Fruit fly (Drosophila melanogaster) whole organism, embryonic: ENCODE measurements around the gene MtnE.

Experiments
- B-H2 ChIP-seq: fragments of 200-800 bp; sonication (Bioruptor generic); optimal IDR thresholded peaks from 2 replicates; lab custom pipeline; 2018; ENCODE audit warnings: missing biosample characterization, mild to moderate bottlenecking, missing genetic modification characterization
- Bdp1 ChIP-seq: fragments of 200-800 bp; sonication (Bioruptor generic); optimal IDR thresholded peaks from 3 replicates; lab custom pipeline; 2016; ENCODE audit warnings: missing biosample characterization, missing genetic modification characterization
- Bgb ChIP-seq: fragments of 200-800 bp; sonication (Bioruptor generic); IDR thresholded peaks from 2 replicates; pipeline ENCODE4 v1.3.6; 2022; ENCODE audit warnings: missing biosample characterization, missing genetic modification characterization; ENCODE audit not compliant: partially characterized antibody
- CG11247 ChIP-seq: fragments of 200-800 bp; sonication (Bioruptor generic); IDR thresholded peaks from 2 replicates; pipeline ENCODE4 v1.3.6; 2022; ENCODE audit warnings: missing biosample characterization, missing genetic modification characterization
- CG13624 ChIP-seq: fragments of 200-800 bp; sonication (Bioruptor generic); optimal IDR thresholded peaks from 2 replicates; lab custom pipeline; 2016; ENCODE audit warnings: missing biosample characterization, missing genetic modification characterization
- CG16863 ChIP-seq: fragments of 200-800 bp; sonication (Bioruptor generic); optimal IDR thresholded peaks from 3 replicates; lab custom pipeline; 2016; ENCODE audit warnings: missing biosample characterization, missing genetic modification characterization
- CG17568 ChIP-seq: fragments of 200-800 bp; sonication (Bioruptor generic); optimal IDR thresholded peaks from 2 replicates; lab custom pipeline; 2018; ENCODE audit warnings: missing biosample characterization, mild to moderate bottlenecking, missing genetic modification characterization, moderate library complexity
- CG2199 ChIP-seq: fragments of 200-800 bp; sonication (Bioruptor generic); IDR thresholded peaks from 3 replicates; pipeline ENCODE4 v1.3.6; 2022; ENCODE audit warnings: missing biosample characterization, missing genetic modification characterization
- CG2875 ChIP-seq: fragments of 200-800 bp; sonication (Bioruptor generic); optimal IDR thresholded peaks from 2 replicates; lab custom pipeline; 2017; ENCODE audit warnings: missing biosample characterization, mild to moderate bottlenecking, missing genetic modification characterization, missing genetic modification reagents
- CG3065 ChIP-seq: fragments of 200-800 bp; sonication (Bioruptor generic); optimal IDR thresholded peaks from 2 replicates; lab custom pipeline; 2016; ENCODE audit warnings: missing biosample characterization, missing genetic modification characterization
- CG33557 ChIP-seq: fragments of 200-800 bp; sonication (Bioruptor generic); optimal IDR thresholded peaks from 2 replicates; lab custom pipeline; 2019; ENCODE audit warnings: missing biosample characterization, mild to moderate bottlenecking, missing genetic modification characterization, moderate library complexity
- CG3995 ChIP-seq: fragments of 200-800 bp; sonication (Bioruptor generic); optimal IDR thresholded peaks from 3 replicates; lab custom pipeline; 2016; ENCODE audit warnings: missing biosample characterization, missing genetic modification characterization
- CG6689 ChIP-seq: fragments of 200-800 bp; sonication (Bioruptor generic); IDR thresholded peaks from 2 replicates; pipeline ENCODE4 v1.3.6; 2022; ENCODE audit warnings: missing biosample characterization, missing genetic modification characterization
- CG6854 ChIP-seq: fragments of 200-800 bp; sonication (Bioruptor generic); optimal IDR thresholded peaks from 3 replicates; lab custom pipeline; 2017; ENCODE audit warnings: missing biosample characterization, mild to moderate bottlenecking, missing genetic modification characterization
- CG7987 ChIP-seq: fragments of 200-800 bp; sonication (Bioruptor generic); optimal IDR thresholded peaks from 2 replicates; lab custom pipeline; 2018; ENCODE audit warnings: missing biosample characterization, mild to moderate bottlenecking, missing genetic modification characterization, moderate library complexity
- CG8089 ChIP-seq: fragments of 200-800 bp; sonication (Bioruptor generic); optimal IDR thresholded peaks from 3 replicates; lab custom pipeline; 2016; ENCODE audit warnings: missing biosample characterization, missing genetic modification characterization
- CTCF ChIP-seq: fragments of 200-800 bp; sonication (Bioruptor generic); optimal IDR thresholded peaks from 2 replicates; lab custom pipeline; 2017; ENCODE audit warnings: missing biosample characterization, mild to moderate bottlenecking, missing genetic modification characterization, moderate library complexity
- CrebB ChIP-seq: fragments of 200-800 bp; sonication (Bioruptor generic); optimal IDR thresholded peaks from 3 replicates; lab custom pipeline; 2018; ENCODE audit warnings: missing biosample characterization, mild to moderate bottlenecking, missing genetic modification characterization
- D19A ChIP-seq: fragments of 200-800 bp; optimal IDR thresholded peaks from 3 replicates; lab custom pipeline; 2019; ENCODE audit warnings: missing biosample characterization, mild to moderate bottlenecking, missing genetic modification characterization, moderate library complexity
- Dek ChIP-seq: fragments of 200-800 bp; sonication (Bioruptor generic); optimal IDR thresholded peaks from 3 replicates; lab custom pipeline; 2019; ENCODE audit warnings: missing biosample characterization, mild to moderate bottlenecking, missing genetic modification characterization, moderate library complexity
- Dp ChIP-seq: fragments of 200-800 bp; sonication (Bioruptor generic); optimal IDR thresholded peaks from 2 replicates; lab custom pipeline; 2018; ENCODE audit warnings: missing biosample characterization, mild to moderate bottlenecking, missing genetic modification characterization, moderate library complexity
- Elba2 ChIP-seq: fragments of 200-800 bp; sonication (Bioruptor generic); optimal IDR thresholded peaks from 3 replicates; lab custom pipeline; 2016; ENCODE audit warnings: missing biosample characterization, missing genetic modification characterization
- HLH4C ChIP-seq: fragments of 200-800 bp; sonication (Bioruptor generic); IDR thresholded peaks from 3 replicates; pipeline ENCODE4 v1.3.6; 2022; ENCODE audit warnings: missing biosample characterization, missing genetic modification characterization; ENCODE audit not compliant: partially characterized antibody
- HmgZ ChIP-seq: fragments of 200-800 bp; sonication (Bioruptor generic); optimal IDR thresholded peaks from 2 replicates; lab custom pipeline; 2018; ENCODE audit warnings: missing biosample characterization, mild to moderate bottlenecking, missing genetic modification characterization
- Hr3 ChIP-seq: fragments of 200-800 bp; sonication (Bioruptor generic); optimal IDR thresholded peaks from 3 replicates; lab custom pipeline; 2016; ENCODE audit warnings: missing biosample characterization, missing genetic modification characterization
- Lhr ChIP-seq: fragments of 200-800 bp; sonication (Bioruptor generic); optimal IDR thresholded peaks from 3 replicates; lab custom pipeline; 2017; ENCODE audit warnings: mild to moderate bottlenecking, missing biosample characterization, missing genetic modification reagents, missing genetic modification characterization
- Lim3 ChIP-seq: fragments of 200-800 bp; sonication (Bioruptor generic); IDR thresholded peaks from 2 replicates; pipeline ENCODE4 v1.3.6; 2022; ENCODE audit warnings: missing biosample characterization, missing genetic modification characterization
- Lpt ChIP-seq: fragments of >200 bp; optimal IDR thresholded peaks from 2 replicates; lab custom pipeline; 2018; ENCODE audit warnings: missing biosample characterization, missing genetic modification characterization
- MBD-R2 ChIP-seq: fragments of 200-800 bp; sonication (Bioruptor generic); IDR thresholded peaks from 2 replicates; pipeline ENCODE4 v1.3.6; 2022; ENCODE audit warnings: missing biosample characterization, missing genetic modification characterization
- Pdp1 ChIP-seq, 2 experiments: fragments of 200-800 bp; sonication (Bioruptor generic); optimal IDR thresholded peaks; 3 replicates each; lab custom pipeline; 2016; ENCODE audit warnings: missing biosample characterization in 2 of 2, missing genetic modification characterization in 2 of 2, mild to moderate bottlenecking in 1 of 2, moderate library complexity in 1 of 2
- Sry-δ ChIP-seq: fragments of 200-800 bp; sonication (Bioruptor generic); optimal IDR thresholded peaks from 2 replicates; lab custom pipeline; 2016; ENCODE audit warnings: missing biosample characterization, missing genetic modification characterization
- Usf ChIP-seq: fragments of 200-800 bp; sonication (Bioruptor generic); optimal IDR thresholded peaks from 2 replicates; lab custom pipeline; 2017; ENCODE audit warnings: missing genotype, missing biosample characterization, missing genetic modification characterization
- Xbp1 ChIP-seq: fragments of 200-800 bp; sonication (Bioruptor generic); optimal IDR thresholded peaks from 3 replicates; lab custom pipeline; 2016; ENCODE audit warnings: missing biosample characterization, mild to moderate bottlenecking, missing genetic modification characterization
- amos ChIP-seq: fragments of 200-800 bp; sonication (Bioruptor generic); IDR thresholded peaks from 2 replicates; pipeline ENCODE4 v1.3.6; 2022; ENCODE audit warnings: missing biosample characterization, missing genetic modification characterization; ENCODE audit not compliant: partially characterized antibody
- btn ChIP-seq: fragments of 200-800 bp; sonication (Bioruptor generic); optimal IDR thresholded peaks from 2 replicates; lab custom pipeline; 2016; ENCODE audit warnings: missing biosample characterization, missing genetic modification characterization
- caup ChIP-seq: fragments of 200-800 bp; sonication (Bioruptor generic); optimal IDR thresholded peaks from 3 replicates; lab custom pipeline; 2017; ENCODE audit warnings: missing biosample characterization, mild to moderate bottlenecking, missing genetic modification characterization, moderate library complexity; ENCODE audit not compliant: severe bottlenecking
- chif ChIP-seq, 2 experiments: fragments of 200-800 bp; sonication (Bioruptor generic); optimal IDR thresholded peaks; 3 replicates each; lab custom pipeline; 2016; ENCODE audit warnings: missing biosample characterization in 2 of 2, missing genetic modification characterization in 2 of 2
- croc ChIP-seq: fragments of 200-800 bp; sonication (Bioruptor generic); conservative IDR thresholded peaks from 3 replicates; pipeline ENCODE4 v1.3.6; 2022; ENCODE audit warnings: missing biosample characterization, missing genetic modification characterization
- fd102C ChIP-seq: fragments of 200-800 bp; sonication (Bioruptor generic); optimal IDR thresholded peaks from 2 replicates; lab custom pipeline; 2018; ENCODE audit warnings: missing biosample characterization, mild to moderate bottlenecking, missing genetic modification characterization, moderate library complexity
- fd3F ChIP-seq: fragments of 200-800 bp; sonication (Bioruptor generic); optimal IDR thresholded peaks from 2 replicates; lab custom pipeline; 2018; ENCODE audit warnings: missing biosample characterization, mild to moderate bottlenecking, missing genetic modification characterization, moderate library complexity
- grn ChIP-seq: fragments of 200-800 bp; sonication (Bioruptor generic); optimal IDR thresholded peaks from 3 replicates; lab custom pipeline; 2017; ENCODE audit warnings: missing biosample characterization, missing genetic modification characterization
- h ChIP-seq: fragments of >200 bp; optimal IDR thresholded peaks from 2 replicates; lab custom pipeline; 2017
- lbe ChIP-seq: fragments of 200-800 bp; sonication (Bioruptor generic); optimal IDR thresholded peaks from 2 replicates; lab custom pipeline; 2016; ENCODE audit warnings: missing biosample characterization, mild to moderate bottlenecking, missing genetic modification characterization
- lov ChIP-seq, 2 experiments: fragments of 200-800 bp in 1 of 2; fragments of >200 bp in 1 of 2; sonication (Bioruptor generic) in 1 of 2; IDR thresholded peaks in 1 of 2; optimal IDR thresholded peaks in 1 of 2; 2 replicates in 1 of 2; 3 replicates in 1 of 2; pipeline versions ENCODE4 v1.3.6 to Lab custom; 2017 to 2022; ENCODE audit warnings: missing biosample characterization in 1 of 2, missing genetic modification characterization in 1 of 2
- maf-S ChIP-seq: fragments of 200-800 bp; sonication (Bioruptor generic); optimal IDR thresholded peaks from 2 replicates; lab custom pipeline; 2016; ENCODE audit warnings: missing biosample characterization, missing genetic modification characterization
- onecut ChIP-seq: fragments of 200-800 bp; sonication (Bioruptor generic); IDR thresholded peaks from 2 replicates; pipeline ENCODE4 v1.3.6; 2022; ENCODE audit warnings: missing biosample characterization, missing genetic modification characterization
- pb ChIP-seq: fragments of 200-800 bp; sonication (Bioruptor generic); optimal IDR thresholded peaks from 3 replicates; lab custom pipeline; 2016; ENCODE audit warnings: missing biosample characterization, missing genetic modification characterization
- prd ChIP-seq, 3 experiments: fragments of >200 bp in 2 of 3; fragments of 200-800 bp in 1 of 3; sonication (Bioruptor generic) in 1 of 3; optimal IDR thresholded peaks in 2 of 3; IDR thresholded peaks in 1 of 3; 2 replicates in 2 of 3; 3 replicates in 1 of 3; pipeline versions ENCODE4 v1.3.6 to Lab custom; 2017 to 2022; ENCODE audit warnings: missing biosample characterization in 1 of 3, missing genetic modification characterization in 1 of 3
- row ChIP-seq: fragments of 200-800 bp; sonication (Bioruptor generic); IDR thresholded peaks from 3 replicates; pipeline ENCODE4 v1.3.6; 2022; ENCODE audit warnings: missing biosample characterization, missing genetic modification characterization
- trh ChIP-seq: fragments of 200-800 bp; sonication (Bioruptor generic); optimal IDR thresholded peaks from 2 replicates; lab custom pipeline; 2016; ENCODE audit warnings: missing biosample characterization, missing genetic modification characterization
- vnd ChIP-seq: fragments of 200-800 bp; sonication (Bioruptor generic); IDR thresholded peaks from 3 replicates; pipeline ENCODE4 v1.3.6; 2022; ENCODE audit warnings: missing biosample characterization, missing genetic modification characterization; ENCODE audit not compliant: partially characterized antibody

MtnE gene

dm6 chr3R:20552093-20552492 is 17.6 kb upstream of the MtnE start, which contains the start of gene Stat92E (continued):
- TF ChIP-seq btn: no peak
- TF ChIP-seq Lpt (GFP tag; lab: Kevin White, UChicago): no peak
- peak; percentile 39; the same call in 1 of the 2 replicates for TF ChIP-seq Bgb (GFP tag; lab: Robert Waterston, UW)
- no peak for TF ChIP-seq Bdp1 (GFP tag; lab: Kevin White, UChicago)
- no peak for TF ChIP-seq Lim3 (GFP tag; lab: Robert Waterston, UW)
- TF ChIP-seq HLH4C (GFP tag; lab: Robert Waterston, UW): peak; percentile 48; the same call in 1 of the 3 replicates
- TF ChIP-seq CG33557 (GFP tag; lab: Kevin White, UChicago): no peak
- no peak for TF ChIP-seq CrebB (tag; lab: Kevin White, UChicago)
- no peak for TF ChIP-seq croc (GFP tag; lab: Robert Waterston, UW)
- TF ChIP-seq prd (optimal IDR thresholded peaks at IDR 0.05; lab: Kevin White, UChicago): no peak
- TF ChIP-seq prd (GFP tag; IDR thresholded peaks at IDR 0.05; lab: Robert Waterston, UW): no peak
- no peak for TF ChIP-seq CG8089 (GFP tag; lab: Kevin White, UChicago)
- TF ChIP-seq fd102C (GFP tag; lab: Kevin White, UChicago): no peak
- no peak for TF ChIP-seq lov (optimal IDR thresholded peaks at IDR 0.05; lab: Kevin White, UChicago)
- no peak for TF ChIP-seq lov (GFP tag; IDR thresholded peaks at IDR 0.05; lab: Robert Waterston, UW)
- TF ChIP-seq MBD-R2 (GFP tag; lab: Robert Waterston, UW): 0 out of 2 replicates have a peak, but pooled peaks have one; percentile 40
- no peak for TF ChIP-seq CG6854
- TF ChIP-seq Hr3 (GFP tag; lab: Kevin White, UChicago): no peak
- TF ChIP-seq CG2199 (GFP tag; lab: Robert Waterston, UW): 0 out of 3 replicates have a peak, but pooled peaks have one; percentile 17
- TF ChIP-seq CG6689: no peak
- TF ChIP-seq Elba2 (GFP tag; lab: Kevin White, UChicago): no peak
- TF ChIP-seq trh (GFP tag; lab: Kevin White, UChicago): no peak
- no peak for TF ChIP-seq CG17568
- peak in 1 of 2 experiments; percentile 32 for TF ChIP-seq Pdp1 (GFP tag; optimal IDR thresholded peaks at IDR 0.05; lab: Kevin White, UChicago)
- TF ChIP-seq CG3065 (GFP tag; lab: Kevin White, UChicago): no peak
- peak; percentile 47 for TF ChIP-seq CG3995 (GFP tag; lab: Kevin White, UChicago)
- no peak for TF ChIP-seq h
- TF ChIP-seq CG16863 (GFP tag; lab: Kevin White, UChicago): no peak
- no peak for TF ChIP-seq chif (GFP tag; optimal IDR thresholded peaks at IDR 0.05; lab: Kevin White, UChicago)
- TF ChIP-seq Sry-δ: peak; percentile 32
- TF ChIP-seq D19A (tag; lab: Kevin White, UChicago): no peak
- no peak for TF ChIP-seq CG2875 (GFP tag; lab: Kevin White, UChicago)
- TF ChIP-seq fd3F (GFP tag; lab: Kevin White, UChicago): no peak
- no peak for TF ChIP-seq B-H2 (GFP tag; lab: Kevin White, UChicago)
- peak; percentile 25; the same call in 1 of the 2 replicates for TF ChIP-seq onecut (GFP tag; lab: Robert Waterston, UW)
- TF ChIP-seq Dek (tag; lab: Kevin White, UChicago): no peak
- TF ChIP-seq pb: no peak
- TF ChIP-seq Xbp1: no peak
- no peak for TF ChIP-seq CG11247 (GFP tag; lab: Robert Waterston, UW)
- TF ChIP-seq lbe (GFP tag; lab: Kevin White, UChicago): no peak
- no peak for TF ChIP-seq Lhr (GFP tag; lab: Kevin White, UChicago)
- TF ChIP-seq CG7987 (GFP tag; lab: Kevin White, UChicago): no peak
- TF ChIP-seq vnd (GFP tag; lab: Robert Waterston, UW): peak; percentile 21; the same call in 1 of the 3 replicates
- peak; percentile 95 for TF ChIP-seq Dp (GFP tag; lab: Kevin White, UChicago)
- TF ChIP-seq CG13624 (GFP tag; lab: Kevin White, UChicago): no peak
- no peak for TF ChIP-seq Usf
- TF ChIP-seq maf-S (GFP tag; lab: Kevin White, UChicago): no peak
- peak; percentile 87 for TF ChIP-seq grn (GFP tag; lab: Kevin White, UChicago)
- TF ChIP-seq amos: peak; percentile 22; the same call in 1 of the 2 replicates
- no peak for TF ChIP-seq caup (GFP tag; lab: Kevin White, UChicago)
- TF ChIP-seq CTCF (GFP tag; lab: Kevin White, UChicago): no peak
- TF ChIP-seq row: no peak
- TF ChIP-seq HmgZ (tag; lab: Kevin White, UChicago): no peak
